Worm (Caenorhabditis elegans) whole organism, L1 larva: ENCODE measurements around the gene rec-8.

Experiments
- C04F5.9 ChIP-seq: sonication (generic microtip); optimal IDR thresholded peaks from 2 replicates; lab custom pipeline; 2016; ENCODE audit warnings: missing genetic modification characterization, missing compliant biosample characterization
- C16A3.4 ChIP-seq: fragments of 150-350 bp; optimal IDR thresholded peaks from 2 replicates; lab custom pipeline; 2014; ENCODE audit warnings: missing biosample characterization, missing genetic modification characterization
- Y116A8C.19 ChIP-seq: sonication (generic microtip); optimal IDR thresholded peaks from 2 replicates; lab custom pipeline; 2016; ENCODE audit warnings: missing compliant biosample characterization, missing genetic modification characterization, borderline replicate concordance
- aly-2 ChIP-seq: fragments of 150-350 bp; optimal IDR thresholded peaks from 2 replicates; lab custom pipeline; 2014; ENCODE audit warnings: missing biosample characterization, missing genetic modification characterization
- ama-1 ChIP-seq: fragments of 150-350 bp; optimal IDR thresholded peaks from 2 replicates; lab custom pipeline; 2014
- blmp-1 ChIP-seq: fragments of 150-350 bp; optimal IDR thresholded peaks from 2 replicates; lab custom pipeline; 2014; ENCODE audit warnings: missing biosample characterization, missing genetic modification characterization
- ceh-63 ChIP-seq: fragments of 200-800 bp; sonication (Bioruptor generic); optimal IDR thresholded peaks from 2 replicates; lab custom pipeline; 2018; ENCODE audit warnings: mild to moderate bottlenecking, missing genetic modification characterization, missing compliant biosample characterization
- ceh-82 ChIP-seq, 3 experiments: fragments of 150-350 bp in 1 of 3; sonication (generic microtip) in 2 of 3; optimal IDR thresholded peaks; 2 replicates each; lab custom pipeline; 2014 to 2017; ENCODE audit warnings: missing biosample characterization in 3 of 3, missing genetic modification characterization in 3 of 3
- dsc-1 ChIP-seq: sonication (generic microtip); optimal IDR thresholded peaks from 2 replicates; lab custom pipeline; 2016; ENCODE audit warnings: mild to moderate bottlenecking, missing genetic modification characterization, missing compliant biosample characterization
- efl-1 ChIP-seq, 4 experiments: fragments of 150-350 bp; optimal IDR thresholded peaks in 3 of 4; peaks in 1 of 4; 1 replicate in 1 of 4; 2 replicates in 3 of 4; lab custom pipeline; 2014; ENCODE audit warnings: missing biosample characterization in 2 of 4, missing genetic modification characterization in 2 of 4, missing genetic modification reagents in 2 of 4
- efl-3 ChIP-seq: fragments of 200-800 bp; sonication (Bioruptor generic); optimal IDR thresholded peaks from 2 replicates; lab custom pipeline; 2018; ENCODE audit warnings: mild to moderate bottlenecking, missing genetic modification characterization, missing compliant biosample characterization
- egl-13 ChIP-seq: sonication (generic microtip); optimal IDR thresholded peaks from 2 replicates; lab custom pipeline; 2016; ENCODE audit warnings: missing genotype, missing genetic modification reagents, missing genetic modification characterization, missing compliant biosample characterization
- elt-2 ChIP-seq: sonication (generic microtip); optimal IDR thresholded peaks from 2 replicates; lab custom pipeline; 2016; ENCODE audit warnings: missing genetic modification characterization, mild to moderate bottlenecking, inconsistent platforms, missing compliant biosample characterization, missing genetic modification reagents
- elt-3 ChIP-seq, 6 experiments: fragments of 150-350 bp in 1 of 6; sonication (generic microtip); optimal IDR thresholded peaks; 2 replicates each; lab custom pipeline; 2017 to 2018; ENCODE audit warnings: missing biosample characterization in 6 of 6, missing genetic modification characterization in 6 of 6, inconsistent platforms in 1 of 6
- fkh-4 ChIP-seq: sonication (generic microtip); optimal IDR thresholded peaks from 2 replicates; lab custom pipeline; 2016; ENCODE audit warnings: missing compliant biosample characterization, missing genetic modification characterization, borderline replicate concordance
- fos-1 ChIP-seq: fragments of 150-350 bp; optimal IDR thresholded peaks from 2 replicates; lab custom pipeline; 2014; ENCODE audit warnings: missing biosample characterization, missing genetic modification characterization
- grh-1 ChIP-seq: fragments of 200-800 bp; sonication (Bioruptor generic); IDR thresholded peaks from 2 replicates; pipeline ENCODE4 v1.3.6; 2022; ENCODE audit warnings: missing genetic modification reagents, missing genetic modification characterization, missing compliant biosample characterization
- hlh-17 ChIP-seq: fragments of 200-800 bp; sonication (Bioruptor generic); optimal IDR thresholded peaks from 2 replicates; lab custom pipeline; 2018; ENCODE audit warnings: missing genetic modification characterization, mild to moderate bottlenecking, missing compliant biosample characterization, moderate library complexity, borderline replicate concordance
- hlh-4 ChIP-seq: sonication (generic microtip); optimal IDR thresholded peaks from 2 replicates; lab custom pipeline; 2016; ENCODE audit warnings: mild to moderate bottlenecking, missing genetic modification characterization, missing compliant biosample characterization
- irx-1 ChIP-seq: sonication (generic microtip); optimal IDR thresholded peaks from 2 replicates; lab custom pipeline; 2016; ENCODE audit warnings: missing genetic modification characterization, missing compliant biosample characterization
- jun-1 ChIP-seq: fragments of 150-350 bp; optimal IDR thresholded peaks from 2 replicates; lab custom pipeline; 2014; ENCODE audit warnings: missing biosample characterization, missing genetic modification reagents, missing genetic modification characterization
- lin-14 ChIP-seq: fragments of 200-800 bp; sonication (Bioruptor generic); optimal IDR thresholded peaks from 2 replicates; lab custom pipeline; 2018; ENCODE audit warnings: mild to moderate bottlenecking, missing genetic modification characterization, moderate library complexity, missing compliant biosample characterization
- lin-15B ChIP-seq: fragments of 150-350 bp; sonication (generic microtip); optimal IDR thresholded peaks from 3 replicates; lab custom pipeline; 2014; ENCODE audit warnings: missing biosample characterization, missing genetic modification characterization
- lin-35 ChIP-seq, 2 experiments: fragments of 150-350 bp; optimal IDR thresholded peaks; 2 replicates each; lab custom pipeline; 2014; ENCODE audit warnings: missing biosample characterization in 2 of 2, missing genetic modification characterization in 2 of 2, missing genetic modification reagents in 2 of 2
- lin-39 ChIP-seq: fragments of 150-350 bp; optimal IDR thresholded peaks from 2 replicates; lab custom pipeline; 2014; ENCODE audit warnings: missing biosample characterization, missing genetic modification reagents, missing genetic modification characterization
- lsy-2 ChIP-seq, 2 experiments: fragments of 150-350 bp; optimal IDR thresholded peaks; 2 replicates each; lab custom pipeline; 2014; ENCODE audit warnings: missing biosample characterization in 2 of 2, missing genetic modification characterization in 2 of 2
- mdl-1 ChIP-seq, 2 experiments: fragments of 150-350 bp; optimal IDR thresholded peaks; 2 replicates each; lab custom pipeline; 2014 to 2017; ENCODE audit warnings: missing biosample characterization in 2 of 2, missing genetic modification characterization in 2 of 2, inconsistent platforms in 1 of 2
- mep-1 ChIP-seq: fragments of 150-350 bp; optimal IDR thresholded peaks from 2 replicates; lab custom pipeline; 2014; ENCODE audit warnings: missing biosample characterization, missing genetic modification characterization
- nhr-12 ChIP-seq: sonication (generic microtip); optimal IDR thresholded peaks from 2 replicates; lab custom pipeline; 2017; ENCODE audit warnings: missing biosample characterization, missing genetic modification characterization
- nhr-19 ChIP-seq: fragments of 200-800 bp; sonication (Bioruptor generic); conservative IDR thresholded peaks from 2 replicates; pipeline ENCODE4 v1.3.6; 2022; ENCODE audit warnings: missing genetic modification characterization, missing compliant biosample characterization
- nhr-20 ChIP-seq: sonication (generic microtip); optimal IDR thresholded peaks from 2 replicates; lab custom pipeline; 2016; ENCODE audit warnings: mild to moderate bottlenecking, missing genetic modification characterization, missing compliant biosample characterization
- nhr-28 ChIP-seq: fragments of 150-350 bp; optimal IDR thresholded peaks from 2 replicates; lab custom pipeline; 2014; ENCODE audit warnings: missing biosample characterization, missing genetic modification characterization
- nhr-71 ChIP-seq: sonication (generic microtip); optimal IDR thresholded peaks from 2 replicates; lab custom pipeline; 2016; ENCODE audit warnings: mild to moderate bottlenecking, missing genetic modification characterization, moderate library complexity, missing compliant biosample characterization
- nhr-76 ChIP-seq: sonication (generic microtip); optimal IDR thresholded peaks from 2 replicates; lab custom pipeline; 2017; ENCODE audit warnings: missing biosample characterization, missing genetic modification characterization
- nhr-77 ChIP-seq: fragments of 150-350 bp; optimal IDR thresholded peaks from 2 replicates; lab custom pipeline; 2014; ENCODE audit warnings: missing biosample characterization, missing genetic modification characterization
- nhr-90 ChIP-seq: sonication (generic microtip); optimal IDR thresholded peaks from 2 replicates; lab custom pipeline; 2016; ENCODE audit warnings: mild to moderate bottlenecking, missing genetic modification characterization, missing compliant biosample characterization; ENCODE audit not compliant: poor library complexity
- pax-3 ChIP-seq: fragments of 200-800 bp; sonication (Bioruptor generic); optimal IDR thresholded peaks from 2 replicates; lab custom pipeline; 2018; ENCODE audit warnings: mild to moderate bottlenecking, missing genetic modification characterization, moderate library complexity, missing compliant biosample characterization
- snu-23 ChIP-seq: sonication (generic microtip); optimal IDR thresholded peaks from 2 replicates; lab custom pipeline; 2016; ENCODE audit warnings: missing genetic modification characterization, missing compliant biosample characterization
- sox-4 ChIP-seq: sonication (generic microtip); optimal IDR thresholded peaks from 2 replicates; lab custom pipeline; 2016; ENCODE audit warnings: missing genetic modification characterization, missing compliant biosample characterization
- swsn-7 ChIP-seq: sonication (generic microtip); optimal IDR thresholded peaks from 2 replicates; lab custom pipeline; 2016; ENCODE audit warnings: missing genetic modification characterization, missing compliant biosample characterization
- tbx-2 ChIP-seq: sonication (generic microtip); optimal IDR thresholded peaks from 2 replicates; lab custom pipeline; 2016; ENCODE audit warnings: missing genetic modification characterization, missing compliant biosample characterization
- unc-62 ChIP-seq: fragments of 150-350 bp; optimal IDR thresholded peaks from 2 replicates; lab custom pipeline; 2014; ENCODE audit warnings: missing biosample characterization, missing genetic modification reagents, missing genetic modification characterization
- unc-86 ChIP-seq: sonication (generic microtip); optimal IDR thresholded peaks from 2 replicates; lab custom pipeline; 2016; ENCODE audit warnings: missing genetic modification characterization, missing compliant biosample characterization
- vab-15 ChIP-seq: sonication (generic microtip); optimal IDR thresholded peaks from 2 replicates; lab custom pipeline; 2017; ENCODE audit warnings: missing genotype, mild to moderate bottlenecking, missing genetic modification characterization, missing compliant biosample characterization
- xbp-1 ChIP-seq: sonication (generic microtip); optimal IDR thresholded peaks from 2 replicates; lab custom pipeline; 2016; ENCODE audit warnings: missing genetic modification characterization, missing compliant biosample characterization
- zag-1 ChIP-seq: fragments of 150-350 bp; optimal IDR thresholded peaks from 2 replicates; lab custom pipeline; 2014; ENCODE audit warnings: missing biosample characterization, missing genetic modification characterization
- ztf-4 ChIP-seq: fragments of 150-350 bp; optimal IDR thresholded peaks from 2 replicates; lab custom pipeline; 2014; ENCODE audit warnings: missing biosample characterization, missing genetic modification characterization

Gene rec-8

DNA sequence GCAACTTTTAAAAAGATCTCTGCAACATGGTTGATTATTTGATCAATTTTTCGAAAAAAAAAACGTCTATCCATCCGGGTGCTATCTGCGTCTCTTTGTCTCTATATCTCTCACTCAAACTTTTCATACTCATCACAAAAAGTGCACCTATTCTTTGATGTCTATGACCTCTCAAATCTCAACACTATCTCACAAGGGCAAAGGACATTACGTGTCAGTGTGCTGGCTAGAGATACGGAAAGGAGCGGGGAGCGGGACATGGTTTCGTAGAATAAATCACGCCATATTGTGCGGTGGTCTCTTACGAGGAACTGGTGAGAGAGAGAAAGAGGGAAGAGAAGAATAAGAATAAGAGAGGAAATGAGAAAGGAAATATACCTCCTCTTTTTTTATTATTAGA, 30.6 kb downstream of the rec-8 start (continued):
- TF ChIP-seq elt-3 (tag; optimal IDR thresholded peaks at IDR 0.05; lab: Kevin White, UChicago) (peak in 4 of 6 experiments; percentile 49 to 84 (median 70)), lsy-2 (tag; optimal IDR thresholded peaks at IDR 0.05; lab: Kevin White, UChicago) (peak; percentile 35 to 73), vab-15 (tag; lab: Kevin White, UChicago) (no peak), fkh-4 (tag; lab: Kevin White, UChicago) (no peak), nhr-77 (tag; lab: Kevin White, UChicago) (peak; percentile 89), sox-4 (no peak), mdl-1 (tag; optimal IDR thresholded peaks at IDR 0.05; lab: Kevin White, UChicago) (peak in 1 of 2 experiments; percentile 63), lin-14 (GFP tag; lab: Kevin White, UChicago) (peak; percentile 97), elt-2 (tag; lab: Kevin White, UChicago) (peak; percentile 94), nhr-28 (tag; lab: Kevin White, UChicago) (no peak), hlh-17 (no peak), dsc-1 (tag; lab: Kevin White, UChicago) (peak; percentile 50), pax-3 (tag; lab: Kevin White, UChicago) (no peak), efl-3 (no peak), mep-1 (tag; lab: Kevin White, UChicago) (peak; percentile 88), ztf-4 (peak; percentile 72), unc-86 (peak; percentile 64), lin-39 (tag; lab: Kevin White, UChicago) (no peak), nhr-71 (tag; lab: Kevin White, UChicago) (peak; percentile 96), ceh-82 (tag; optimal IDR thresholded peaks at IDR 0.05; lab: Kevin White, UChicago) (peak in 2 of 3 experiments; percentile 44 to 71), nhr-20 (peak; percentile 93), nhr-90 (peak; percentile 81), C04F5.9 (no peak), nhr-19 (GFP tag; lab: Robert Waterston, UW) (peak; percentile 86), C16A3.4 (tag; lab: Kevin White, UChicago) (peak; percentile 6), nhr-12 (tag; lab: Kevin White, UChicago) (no peak), Y116A8C.19 (tag; lab: Kevin White, UChicago) (no peak), irx-1 (tag; lab: Kevin White, UChicago) (no peak), jun-1 (peak; percentile 55), unc-62 (GFP tag; lab: Kevin White, UChicago) (no peak), egl-13 (tag; lab: Kevin White, UChicago) (no peak)

DNA sequence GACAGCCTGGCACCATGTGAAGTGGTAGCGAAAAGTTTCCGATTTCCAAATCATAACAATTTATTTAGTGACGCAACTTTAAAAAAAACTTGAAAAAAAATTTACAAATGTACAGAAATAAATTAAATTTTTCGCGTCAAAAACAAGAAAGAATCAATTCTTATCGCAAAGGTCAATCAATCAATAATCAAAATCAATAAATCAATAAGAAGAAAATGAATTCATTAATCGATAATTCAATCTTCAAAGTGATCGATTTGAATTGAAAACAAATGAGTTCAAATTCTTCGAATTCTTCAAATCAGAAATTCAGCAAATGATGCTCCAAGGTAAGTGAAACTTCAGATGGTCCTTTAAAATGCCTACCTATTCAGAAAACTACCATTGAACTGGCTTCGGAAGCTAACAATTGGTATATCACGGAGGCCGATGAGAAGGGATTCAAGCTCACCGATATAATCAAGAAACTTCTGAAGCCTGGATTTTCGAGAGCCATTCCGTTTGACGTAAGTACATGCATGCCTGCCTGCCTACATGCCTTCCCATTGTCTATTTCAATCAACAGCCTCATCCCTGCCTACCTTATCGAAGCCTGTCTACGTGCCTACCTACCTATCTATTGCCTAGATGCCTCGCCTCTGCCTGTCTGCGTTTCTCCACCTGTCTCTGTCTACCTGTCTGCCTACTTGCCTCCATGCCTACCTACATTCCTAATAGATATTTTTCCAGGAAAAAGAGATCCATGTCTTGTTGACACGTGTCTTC, 32.9 kb downstream of the rec-8 start:
- no peak for TF ChIP-seq ztf-4
- TF ChIP-seq xbp-1 (tag; lab: Kevin White, UChicago), result no peak
- no peak for TF ChIP-seq egl-13 (tag; lab: Kevin White, UChicago)
- TF ChIP-seq aly-2 (tag; lab: Kevin White, UChicago), result no peak
- TF ChIP-seq hlh-4 (tag; lab: Kevin White, UChicago), result no peak

DNA sequence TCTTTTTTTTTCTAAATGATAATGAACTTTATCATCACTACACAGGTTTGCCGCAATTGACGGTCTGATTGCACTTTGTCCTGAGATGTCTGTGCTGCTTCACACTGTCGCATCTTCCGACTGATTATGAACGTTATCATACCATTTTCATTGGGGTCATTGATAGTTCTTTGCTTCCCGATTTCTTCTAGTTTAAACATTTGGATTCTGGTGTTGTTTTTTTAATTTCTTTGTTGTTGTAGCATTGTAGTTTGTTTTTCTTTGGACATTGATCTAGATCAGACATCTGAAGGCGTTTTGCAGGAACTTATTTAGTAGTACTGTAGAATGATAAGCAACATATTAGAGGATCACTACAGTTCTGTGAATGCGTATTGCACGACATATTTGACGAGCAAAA, 34.2 kb downstream of the rec-8 start:
- TF ChIP-seq ama-1 (lab: Kevin White, UChicago) (no peak), efl-1 (optimal IDR thresholded peaks at IDR 0.05; lab: Kevin White, UChicago) (no peak), efl-1 (GFP tag; optimal IDR thresholded peaks at IDR 0.05 in 1 of 2; lab: Kevin White, UChicago) (peak in 1 of 2 experiments; percentile 87), nhr-90 (peak; percentile 58), unc-86 (no peak), lin-14 (GFP tag; lab: Kevin White, UChicago) (peak; percentile 34), lin-15B (no peak), lin-35 (GFP tag; optimal IDR thresholded peaks at IDR 0.05; lab: Kevin White, UChicago) (peak in 1 of 2 experiments; percentile 54), fos-1 (tag; lab: Kevin White, UChicago) (peak; percentile 20), nhr-20 (peak; percentile 83), grh-1 (GFP tag; lab: Robert Waterston, UW) (0 out of 2 replicates have a peak, but pooled peaks have one; percentile 26), snu-23 (GFP tag; lab: Kevin White, UChicago) (peak; percentile 47), mdl-1 (tag; optimal IDR thresholded peaks at IDR 0.05; lab: Kevin White, UChicago) (peak in 1 of 2 experiments; percentile 12), nhr-19 (GFP tag; lab: Robert Waterston, UW) (peak; percentile 74), blmp-1 (peak; percentile 36), tbx-2 (tag; lab: Kevin White, UChicago) (peak; percentile 3), nhr-71 (tag; lab: Kevin White, UChicago) (peak; percentile 67), ceh-63 (GFP tag; lab: Kevin White, UChicago) (no peak), elt-3 (tag; optimal IDR thresholded peaks at IDR 0.05; lab: Kevin White, UChicago) (peak; percentile 25 to 82 (median 39)), vab-15 (tag; lab: Kevin White, UChicago) (no peak), swsn-7 (no peak), jun-1 (peak; percentile 31), zag-1 (no peak), nhr-76 (no peak), elt-2 (tag; lab: Kevin White, UChicago) (peak; percentile 94)
